Fruit fly (Drosophila melanogaster): ENCODE measurements around the gene CG43354.

The CG43354 gene

DNA sequence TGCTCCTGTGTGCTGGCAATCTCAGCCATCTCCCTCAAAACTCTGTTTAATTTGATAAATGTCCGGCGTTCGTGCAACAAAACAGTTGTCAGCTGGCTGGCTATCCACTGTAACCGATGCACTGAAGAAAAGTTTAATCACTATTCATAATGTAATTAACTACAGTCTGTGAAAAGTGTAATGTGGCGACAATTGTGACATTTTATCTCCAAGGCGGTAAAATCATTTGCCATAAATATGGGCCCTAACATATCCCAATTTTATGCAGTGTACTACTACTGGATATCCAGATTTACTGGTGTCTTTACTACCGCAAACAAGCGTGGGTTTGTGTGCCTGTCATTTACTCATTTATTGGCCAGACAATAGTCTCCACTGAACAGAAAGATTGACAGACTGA, 19.5 kb upstream of the CG43354 start (continued):
- TF ChIP-seq Hr4 (GFP tag; optimal IDR thresholded peaks at IDR 0.05) (peak; percentile 87), CG6163 (GFP tag; IDR thresholded peaks at IDR 0.05) (peak; percentile 88), ss (GFP tag; optimal IDR thresholded peaks at IDR 0.05) (no peak), CG1621 (tag; optimal IDR thresholded peaks at IDR 0.05) (peak; percentile 20), vri (GFP tag; optimal IDR thresholded peaks at IDR 0.05) (peak; percentile 19), pdm3 (GFP tag; optimal IDR thresholded peaks at IDR 0.05) (peak; percentile 78), dac (GFP tag; optimal IDR thresholded peaks at IDR 0.05) (peak; percentile 60)

DNA sequence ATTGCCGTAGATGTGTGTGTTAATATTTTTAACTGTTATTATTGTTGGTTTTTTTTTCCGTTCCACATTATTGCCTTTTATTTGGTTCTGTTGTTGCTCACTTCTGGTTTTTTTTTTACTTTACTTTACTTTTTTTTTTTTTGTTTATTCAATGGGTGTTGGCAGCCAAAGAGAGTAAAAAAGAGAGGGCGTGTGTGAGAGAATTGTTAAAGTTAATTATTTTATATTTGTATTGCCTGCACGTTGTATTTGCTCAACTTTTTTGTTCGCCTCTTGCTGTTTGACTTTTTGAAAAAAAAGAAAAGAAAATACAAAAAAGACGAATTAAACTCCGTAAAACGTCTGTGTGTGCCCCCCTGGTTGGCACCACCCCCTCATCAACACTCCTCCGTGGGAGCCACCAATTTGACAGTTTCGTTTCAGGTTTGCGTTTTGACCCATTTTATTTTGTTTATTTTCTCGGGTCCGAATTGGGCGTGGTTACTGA, 18.4 kb upstream of the CG43354 start:
- TF ChIP-seq CG10631 (GFP tag; optimal IDR thresholded peaks at IDR 0.05) (peak; percentile 44), CG7368 (GFP tag; optimal IDR thresholded peaks at IDR 0.05) (peak; percentile 62), CG6163 (GFP tag; IDR thresholded peaks at IDR 0.05) (peak; percentile 90), lz (GFP tag; optimal IDR thresholded peaks at IDR 0.05) (peak; percentile 34), fd59A (GFP tag; optimal IDR thresholded peaks at IDR 0.05) (peak; percentile 40), pdm3 (GFP tag; optimal IDR thresholded peaks at IDR 0.05) (peak; percentile 67), Hr39 (GFP tag; optimal IDR thresholded peaks at IDR 0.05) (peak; percentile 5), svp (GFP tag) (peak; percentile 52), achi (GFP tag; optimal IDR thresholded peaks at IDR 0.05) (peak; percentile 71), CG6276 (GFP tag; optimal IDR thresholded peaks at IDR 0.05) (peak; percentile 80), CG4318 (GFP tag; optimal IDR thresholded peaks at IDR 0.05) (no peak), Sox14 (GFP tag; optimal IDR thresholded peaks at IDR 0.05) (peak; percentile 46), ss (GFP tag; optimal IDR thresholded peaks at IDR 0.05) (peak; percentile 93 to 96), topi (GFP tag; optimal IDR thresholded peaks at IDR 0.05) (peak; percentile 57), CG8119 (GFP tag; IDR thresholded peaks at IDR 0.05) (peak; percentile 76), cyc (GFP tag; optimal IDR thresholded peaks at IDR 0.05) (peak; percentile 4), Gug (GFP tag; IDR thresholded peaks at IDR 0.05) (no peak), CG31627 (GFP tag; optimal IDR thresholded peaks at IDR 0.05) (no peak), Lpt (GFP tag; optimal IDR thresholded peaks at IDR 0.05) (peak; percentile 5), CG6808 (GFP tag; optimal IDR thresholded peaks at IDR 0.05) (peak; percentile 91), eg (GFP tag; IDR thresholded peaks at IDR 0.05) (peak; percentile 80; the same call in 2 of the 3 replicates), CG3919 (GFP tag; optimal IDR thresholded peaks at IDR 0.05) (peak; percentile 55), CG6854 (GFP tag; optimal IDR thresholded peaks at IDR 0.05) (peak; percentile 83), CG3032 (tag; optimal IDR thresholded peaks at IDR 0.05) (peak; percentile 77), OdsH (GFP tag; optimal IDR thresholded peaks at IDR 0.05) (peak; percentile 53), CG10669 (GFP tag; optimal IDR thresholded peaks at IDR 0.05) (peak; percentile 79), esn (GFP tag; optimal IDR thresholded peaks at IDR 0.05) (peak; percentile 55), CG11294 (GFP tag; IDR thresholded peaks at IDR 0.05) (no peak), CG11902 (GFP tag; optimal IDR thresholded peaks at IDR 0.05) (no peak), CG34406 (GFP tag; optimal IDR thresholded peaks at IDR 0.05) (peak; percentile 83), Eip75B (GFP tag; optimal IDR thresholded peaks at IDR 0.05) (peak; percentile 66), Ets21C (GFP tag; optimal IDR thresholded peaks at IDR 0.05) (no peak), CG11762 (GFP tag; optimal IDR thresholded peaks at IDR 0.05; ENCODE audit: insufficient read depth) (peak; percentile 46), spab (GFP tag; optimal IDR thresholded peaks at IDR 0.05) (peak; percentile 87), Hr38 (GFP tag; optimal IDR thresholded peaks at IDR 0.05) (no peak), Eip78C (GFP tag) (peak; percentile 93), CG9139 (GFP tag; optimal IDR thresholded peaks at IDR 0.05) (peak; percentile 94), Hr4 (GFP tag; optimal IDR thresholded peaks at IDR 0.05) (peak; percentile 28), CG32006 (GFP tag; optimal IDR thresholded peaks at IDR 0.05) (peak; percentile 43), salr (GFP tag; optimal IDR thresholded peaks at IDR 0.05) (peak; percentile 46 to 74), net (GFP tag; optimal IDR thresholded peaks at IDR 0.05) (peak; percentile 88), fkh (GFP tag; optimal IDR thresholded peaks at IDR 0.05) (peak; percentile 89), dsx (GFP tag; optimal IDR thresholded peaks at IDR 0.05; ENCODE audit: poor library complexity, severe bottlenecking) (peak; percentile 81), fd85E (GFP tag; optimal IDR thresholded peaks at IDR 0.05) (peak; percentile 49), dac (GFP tag; optimal IDR thresholded peaks at IDR 0.05) (no peak), Smox (GFP tag; optimal IDR thresholded peaks at IDR 0.05) (peak; percentile 39), Eip93F (GFP tag; optimal IDR thresholded peaks at IDR 0.05) (peak; percentile 12)

Measured in whole organism, prepupa.